Fruit fly (Drosophila melanogaster) whole organism, pupa: Measurements from ENCODE around the gene eff.

ENCODE experiments used
- CG10348 ChIP-seq: fragments of 200-800 bp; sonication (Bioruptor generic); IDR thresholded peaks from 2 replicates; pipeline ENCODE4 v1.3.6; 2022; ENCODE audit warnings: missing biosample characterization, missing genetic modification characterization
- CG12605 ChIP-seq: fragments of 200-800 bp; sonication (Bioruptor generic); IDR thresholded peaks from 2 replicates; pipeline ENCODE4 v1.3.6; 2022; ENCODE audit warnings: missing biosample characterization, missing genetic modification characterization
- CG13204 ChIP-seq: fragments of 200-800 bp; sonication (Bioruptor generic); optimal IDR thresholded peaks from 2 replicates; lab custom pipeline; 2018; ENCODE audit warnings: missing biosample characterization, mild to moderate bottlenecking, missing genetic modification characterization, moderate library complexity
- CG14655 ChIP-seq: fragments of 200-800 bp; sonication (Bioruptor generic); optimal IDR thresholded peaks from 3 replicates; lab custom pipeline; 2017; ENCODE audit warnings: mild to moderate bottlenecking, missing biosample characterization, missing genetic modification reagents, missing genetic modification characterization
- CG15710 ChIP-seq: fragments of 200-800 bp; sonication (Bioruptor generic); optimal IDR thresholded peaks from 2 replicates; lab custom pipeline; 2018; ENCODE audit warnings: missing biosample characterization, mild to moderate bottlenecking, missing genetic modification characterization, moderate library complexity
- CG17806 ChIP-seq: fragments of 200-800 bp; sonication (Bioruptor generic); optimal IDR thresholded peaks from 2 replicates; lab custom pipeline; 2018; ENCODE audit warnings: missing biosample characterization, mild to moderate bottlenecking, missing genetic modification characterization, moderate library complexity
- CG32121 ChIP-seq: fragments of 200-800 bp; sonication (Bioruptor generic); IDR thresholded peaks from 2 replicates; pipeline ENCODE4 v1.3.6; 2022; ENCODE audit warnings: missing biosample characterization, missing genetic modification characterization
- CG34367 ChIP-seq: fragments of 200-800 bp; sonication (Bioruptor generic); optimal IDR thresholded peaks from 2 replicates; lab custom pipeline; 2018; ENCODE audit warnings: missing biosample characterization, mild to moderate bottlenecking, missing genetic modification characterization
- CG4496 ChIP-seq: fragments of 200-800 bp; sonication (Bioruptor generic); IDR thresholded peaks from 3 replicates; pipeline ENCODE4 v1.3.6; 2022; ENCODE audit warnings: missing biosample characterization, missing genetic modification characterization
- CG8159 ChIP-seq: fragments of 200-800 bp; sonication (Bioruptor generic); optimal IDR thresholded peaks from 3 replicates; lab custom pipeline; 2018; ENCODE audit warnings: missing biosample characterization, mild to moderate bottlenecking, missing genetic modification characterization, moderate library complexity
- CG8301 ChIP-seq: fragments of 200-800 bp; sonication (Bioruptor generic); optimal IDR thresholded peaks from 2 replicates; lab custom pipeline; 2018; ENCODE audit warnings: missing biosample characterization, mild to moderate bottlenecking, missing genetic modification characterization
- CG9948 ChIP-seq: fragments of 200-800 bp; sonication (Bioruptor generic); optimal IDR thresholded peaks from 2 replicates; lab custom pipeline; 2018; ENCODE audit warnings: missing biosample characterization, mild to moderate bottlenecking, missing genetic modification characterization, moderate library complexity
- D1 ChIP-seq: fragments of 200-800 bp; sonication (Bioruptor generic); optimal IDR thresholded peaks from 2 replicates; lab custom pipeline; 2018; ENCODE audit warnings: missing biosample characterization, mild to moderate bottlenecking, missing genetic modification characterization, moderate library complexity
- EcR ChIP-seq: fragments of 200-800 bp; sonication (Bioruptor generic); optimal IDR thresholded peaks from 3 replicates; lab custom pipeline; 2019; ENCODE audit warnings: missing biosample characterization, missing genetic modification characterization, mild to moderate bottlenecking, moderate library complexity, missing genetic modification reagents
- Ets98B ChIP-seq: fragments of 200-800 bp; sonication (Bioruptor generic); IDR thresholded peaks from 2 replicates; pipeline ENCODE4 v1.3.6; 2022; ENCODE audit warnings: missing biosample characterization, missing genetic modification characterization
- Pif1A ChIP-seq: fragments of 200-800 bp; sonication (Bioruptor generic); optimal IDR thresholded peaks from 3 replicates; lab custom pipeline; 2016; ENCODE audit warnings: missing biosample characterization, missing genetic modification characterization
- Pif1B ChIP-seq: fragments of 200-800 bp; sonication (Bioruptor generic); optimal IDR thresholded peaks from 3 replicates; lab custom pipeline; 2016; ENCODE audit warnings: missing biosample characterization, missing genetic modification characterization
- Snoo ChIP-seq: fragments of 200-800 bp; sonication (Bioruptor generic); optimal IDR thresholded peaks from 3 replicates; lab custom pipeline; 2017; ENCODE audit warnings: missing biosample characterization, mild to moderate bottlenecking, missing genetic modification characterization, inconsistent platforms
- fd96Ca ChIP-seq: fragments of 200-800 bp; sonication (Bioruptor generic); IDR thresholded peaks from 3 replicates; pipeline ENCODE4 v1.3.6; 2022; ENCODE audit warnings: missing biosample characterization, missing genetic modification characterization
- gl ChIP-seq: fragments of 200-800 bp; sonication (Bioruptor generic); optimal IDR thresholded peaks from 2 replicates; lab custom pipeline; 2018; ENCODE audit warnings: missing biosample characterization, mild to moderate bottlenecking, missing genetic modification characterization
- rn ChIP-seq: fragments of 200-800 bp; sonication (Bioruptor generic); IDR thresholded peaks from 2 replicates; pipeline ENCODE4 v1.3.6; 2022; ENCODE audit warnings: missing biosample characterization, missing genetic modification characterization

Gene eff

DNA sequence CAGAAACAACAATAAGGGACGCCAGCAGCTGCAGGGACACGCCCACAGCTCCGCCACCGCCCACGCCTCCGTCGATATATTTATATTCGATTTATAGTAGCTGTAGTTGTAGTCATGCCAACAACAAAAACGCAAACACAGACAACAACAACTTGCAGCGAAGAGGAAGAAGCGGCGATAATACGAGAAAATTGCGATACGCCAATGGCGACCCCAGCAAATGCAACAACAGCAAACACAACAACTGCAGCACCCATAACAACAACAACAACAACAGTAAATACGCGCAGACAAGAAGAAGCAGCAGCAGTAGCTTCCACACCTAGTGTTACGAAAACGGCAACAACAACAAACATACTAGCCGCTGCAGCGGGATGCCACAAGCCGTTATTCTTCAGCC is 945 bp upstream of the eff start:
- TF ChIP-seq CG15710 (tag; lab: Kevin White, UChicago) = no peak
- TF ChIP-seq Ets98B (GFP tag; lab: Robert Waterston, UW) = no peak
- no peak for TF ChIP-seq CG32121 (GFP tag; lab: Robert Waterston, UW)
- no peak for TF ChIP-seq CG9948 (tag; lab: Kevin White, UChicago)
- TF ChIP-seq CG17806 = no peak
- TF ChIP-seq fd96Ca (GFP tag; lab: Robert Waterston, UW) = no peak
- no peak for TF ChIP-seq CG34367 (tag; lab: Kevin White, UChicago)
- TF ChIP-seq Snoo (tag; lab: Kevin White, UChicago) = no peak
- TF ChIP-seq Pif1B = no peak
- no peak for TF ChIP-seq CG10348 (GFP tag; lab: Robert Waterston, UW)
- TF ChIP-seq CG4496 (GFP tag; lab: Robert Waterston, UW) = 0 out of 3 replicates have a peak, but pooled peaks have one; percentile 22
- no peak for TF ChIP-seq CG12605 (GFP tag; lab: Robert Waterston, UW)
- no peak for TF ChIP-seq gl (tag; lab: Kevin White, UChicago)
- no peak for TF ChIP-seq rn (GFP tag; lab: Robert Waterston, UW)
- TF ChIP-seq EcR = peak; percentile 56
- TF ChIP-seq CG8159 (tag; lab: Kevin White, UChicago) = no peak
- TF ChIP-seq CG14655 (GFP tag; lab: Kevin White, UChicago) = no peak
- TF ChIP-seq CG8301 (tag; lab: Kevin White, UChicago) = no peak
- no peak for TF ChIP-seq D1 (tag; lab: Kevin White, UChicago)
- peak; percentile 97 for TF ChIP-seq CG13204
- TF ChIP-seq Pif1A (GFP tag; lab: Kevin White, UChicago) = no peak

DNA sequence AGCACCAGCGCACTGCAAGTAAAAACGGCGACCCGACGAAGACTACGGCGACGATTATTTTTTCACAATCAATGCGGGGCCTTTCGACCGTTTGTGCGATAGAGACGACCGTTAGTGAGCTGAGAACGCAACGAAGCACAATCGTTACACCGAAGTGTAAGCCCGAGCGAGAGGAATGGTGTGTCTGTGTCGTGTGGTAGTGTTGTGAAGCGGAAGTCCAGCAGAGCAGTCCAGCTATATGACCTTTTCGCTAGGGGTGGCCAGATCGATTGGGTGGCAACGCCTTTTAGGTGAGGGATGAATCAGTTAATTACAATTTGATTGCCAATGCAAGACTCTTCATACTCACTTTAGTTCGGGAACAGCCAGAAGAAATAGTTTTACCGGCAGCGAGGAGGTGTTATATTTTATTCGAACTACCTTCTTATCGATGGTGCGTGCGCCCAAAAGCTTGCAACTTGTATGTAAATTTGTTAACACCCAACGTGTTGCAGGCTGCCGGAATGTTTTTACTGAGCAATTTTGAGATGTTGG is 394 bp downstream of the eff start:
- TF ChIP-seq fd96Ca (GFP tag; lab: Robert Waterston, UW) (0 out of 3 replicates have a peak, but pooled peaks have one; percentile 50), CG13204 (peak; percentile 21), CG12605 (GFP tag; lab: Robert Waterston, UW) (peak; percentile 43), rn (GFP tag; lab: Robert Waterston, UW) (no peak), Ets98B (GFP tag; lab: Robert Waterston, UW) (peak; percentile 55), CG8159 (tag; lab: Kevin White, UChicago) (peak; percentile 13), CG34367 (tag; lab: Kevin White, UChicago) (peak; percentile 12), EcR (peak; percentile 26), Pif1B (peak; percentile 8), CG8301 (tag; lab: Kevin White, UChicago) (peak; percentile 10), CG4496 (GFP tag; lab: Robert Waterston, UW) (peak; percentile 49; the same call in 1 of the 3 replicates), CG14655 (GFP tag; lab: Kevin White, UChicago) (peak; percentile 41), Snoo (tag; lab: Kevin White, UChicago) (peak; percentile 57), CG15710 (tag; lab: Kevin White, UChicago) (peak; percentile 37), Pif1A (GFP tag; lab: Kevin White, UChicago) (peak; percentile 44), CG9948 (tag; lab: Kevin White, UChicago) (peak; percentile 14), gl (tag; lab: Kevin White, UChicago) (no peak), CG32121 (GFP tag; lab: Robert Waterston, UW) (0 out of 2 replicates have a peak, but pooled peaks have one; percentile 34), CG10348 (GFP tag; lab: Robert Waterston, UW) (no peak), CG17806 (no peak), D1 (tag; lab: Kevin White, UChicago) (no peak)

DNA sequence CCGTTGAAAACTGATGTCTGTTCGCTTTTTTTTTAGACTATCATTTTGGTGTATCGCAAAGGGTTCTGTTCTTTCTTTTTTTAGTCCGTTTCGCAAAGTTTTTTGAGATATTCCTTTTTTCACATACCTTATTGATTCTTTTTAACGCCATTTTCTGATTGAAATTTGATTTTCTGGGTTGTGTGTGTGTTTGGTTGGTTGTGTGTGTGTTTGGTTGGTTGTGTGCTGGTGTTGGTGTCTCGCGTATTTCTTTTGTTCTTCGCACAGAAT is 931 bp downstream of the eff start:
- no peak for TF ChIP-seq gl (tag; lab: Kevin White, UChicago)
- TF ChIP-seq Snoo (tag; lab: Kevin White, UChicago) = no peak
- no peak for TF ChIP-seq fd96Ca (GFP tag; lab: Robert Waterston, UW)
- TF ChIP-seq Pif1A (GFP tag; lab: Kevin White, UChicago) = no peak
- TF ChIP-seq CG14655 (GFP tag; lab: Kevin White, UChicago) = no peak
- no peak for TF ChIP-seq CG17806

DNA sequence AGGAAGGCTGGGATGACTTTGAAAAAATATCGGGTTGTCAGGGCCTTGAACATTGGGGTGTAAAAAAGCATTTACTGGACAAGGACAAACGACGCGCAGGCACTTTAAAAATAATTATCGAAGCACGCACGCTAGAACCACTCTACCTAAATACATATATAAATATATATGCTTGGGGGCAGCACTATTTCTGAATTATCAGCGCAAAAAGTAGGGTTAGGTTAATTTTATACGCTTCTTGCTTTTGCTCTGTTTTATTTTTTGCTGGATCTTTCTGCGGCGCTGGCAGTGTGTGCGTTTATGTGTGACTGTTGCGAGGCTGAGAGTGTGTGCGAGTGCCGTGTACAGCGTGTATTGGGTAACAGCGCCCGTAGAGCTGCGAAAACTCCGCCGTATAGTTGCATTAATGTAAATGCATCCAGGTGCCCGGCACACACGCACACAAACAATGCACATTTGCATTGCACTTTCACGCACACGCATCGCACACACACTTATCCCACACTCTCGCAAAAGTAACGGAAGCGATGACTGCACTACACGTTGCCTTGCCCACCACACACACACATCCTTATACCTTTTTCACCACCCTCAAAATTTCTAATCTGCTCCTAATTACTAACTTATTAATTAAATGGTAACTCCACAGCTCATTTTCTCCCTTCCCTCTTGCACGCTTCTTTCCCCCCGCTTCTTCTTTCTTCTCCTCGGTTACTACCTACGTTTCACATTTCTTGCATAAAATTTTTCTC is 1.4 kb downstream of the eff start:
- TF ChIP-seq CG8301 (tag; lab: Kevin White, UChicago) (no peak), rn (GFP tag; lab: Robert Waterston, UW) (no peak), CG4496 (GFP tag; lab: Robert Waterston, UW) (peak; percentile 42; the same call in 1 of the 3 replicates), CG10348 (GFP tag; lab: Robert Waterston, UW) (no peak), CG32121 (GFP tag; lab: Robert Waterston, UW) (0 out of 2 replicates have a peak, but pooled peaks have one; percentile 13), Snoo (tag; lab: Kevin White, UChicago) (no peak)

DNA sequence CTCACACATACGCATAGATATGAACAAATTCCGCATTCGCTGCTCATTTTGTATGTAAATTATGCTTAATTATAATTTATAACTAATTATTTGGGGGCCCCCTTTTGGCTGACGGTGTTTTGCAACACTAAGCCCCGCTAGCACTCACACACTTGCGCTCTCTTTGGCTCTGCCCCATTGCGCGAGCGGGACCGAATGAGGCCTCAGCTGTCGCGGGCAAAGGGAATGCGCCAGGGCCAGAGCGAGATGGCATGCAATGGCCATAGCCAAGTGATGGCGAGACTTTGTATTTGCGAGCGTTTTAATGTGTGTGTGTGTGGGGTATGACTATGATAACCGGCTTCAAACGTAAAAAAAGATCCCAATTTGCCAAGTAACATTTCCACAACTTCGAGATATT is 2.0 kb downstream of the eff start:
- TF ChIP-seq CG8301 (tag; lab: Kevin White, UChicago) = no peak
- TF ChIP-seq Snoo (tag; lab: Kevin White, UChicago) = no peak
- TF ChIP-seq Pif1A (GFP tag; lab: Kevin White, UChicago) = no peak
- peak; percentile 44 for TF ChIP-seq CG13204
- TF ChIP-seq gl (tag; lab: Kevin White, UChicago) = peak; percentile 47
- TF ChIP-seq Ets98B (GFP tag; lab: Robert Waterston, UW) = peak; percentile 70
- no peak for TF ChIP-seq D1 (tag; lab: Kevin White, UChicago)
- TF ChIP-seq rn (GFP tag; lab: Robert Waterston, UW) = no peak
- TF ChIP-seq CG8159 (tag; lab: Kevin White, UChicago) = peak; percentile 22
- TF ChIP-seq CG15710 (tag; lab: Kevin White, UChicago) = peak; percentile 19
- TF ChIP-seq CG34367 (tag; lab: Kevin White, UChicago) = no peak
- TF ChIP-seq CG9948 (tag; lab: Kevin White, UChicago) = no peak
- TF ChIP-seq CG4496 (GFP tag; lab: Robert Waterston, UW) = peak; percentile 86
- TF ChIP-seq Pif1B = peak; percentile 22
- TF ChIP-seq CG12605 (GFP tag; lab: Robert Waterston, UW) = peak; percentile 27; the same call in 1 of the 2 replicates
- peak; percentile 2 for TF ChIP-seq CG14655 (GFP tag; lab: Kevin White, UChicago)
- TF ChIP-seq CG17806 = no peak
- TF ChIP-seq EcR = peak; percentile 25
- no peak for TF ChIP-seq CG10348 (GFP tag; lab: Robert Waterston, UW)
- peak; percentile 76 for TF ChIP-seq CG32121 (GFP tag; lab: Robert Waterston, UW)
- peak; percentile 62; the same call in 2 of the 3 replicates for TF ChIP-seq fd96Ca (GFP tag; lab: Robert Waterston, UW)
